Worm (Caenorhabditis elegans) whole organism, early embryonic: ENCODE measurements around the gene E03H12.4.
"Not testable (repeated sequence)": the region's sequence is repeated elsewhere in the genome, so short reads cannot be mapped to it uniquely, and the experiment has no call there.

Experiments
- aly-1 ChIP-seq: sonication (generic microtip); optimal IDR thresholded peaks from 2 replicates; lab custom pipeline; 2016; ENCODE audit warnings: missing genetic modification characterization, missing compliant biosample characterization
- ama-1 ChIP-seq: fragments of 150-350 bp; optimal IDR thresholded peaks from 2 replicates; lab custom pipeline; 2014
- ceh-13 ChIP-seq: fragments of 200-800 bp; sonication (Bioruptor generic); optimal IDR thresholded peaks from 2 replicates; lab custom pipeline; 2018; ENCODE audit warnings: mild to moderate bottlenecking, missing genetic modification characterization, missing compliant biosample characterization
- ceh-36 ChIP-seq: sonication (generic microtip); optimal IDR thresholded peaks from 2 replicates; lab custom pipeline; 2016; ENCODE audit warnings: missing genetic modification characterization, inconsistent platforms, missing compliant biosample characterization
- ets-7 ChIP-seq: sonication (generic microtip); optimal IDR thresholded peaks from 2 replicates; lab custom pipeline; 2016; ENCODE audit warnings: missing genotype, missing genetic modification characterization, missing compliant biosample characterization
- tra-4 ChIP-seq: sonication (generic microtip); optimal IDR thresholded peaks from 2 replicates; lab custom pipeline; 2017; ENCODE audit warnings: missing genetic modification characterization, missing compliant biosample characterization

- not testable (repeated sequence) for TF ChIP-seq ama-1 (lab: Kevin White, UChicago); ceh-13 (GFP tag; lab: Kevin White, UChicago); tra-4 (tag; lab: Kevin White, UChicago); ets-7 (tag; lab: Kevin White, UChicago); ceh-36; aly-1
These were observed 34.7 kb downstream of the E03H12.4 start, which contains the start of gene T28H11.7 for ce11 chrIV:5017075-5017474.
